Worm (Caenorhabditis elegans): ENCODE results near the gene skr-20.
"Not testable (repeated sequence)": the region's sequence is repeated elsewhere in the genome, so short reads cannot be mapped to it uniquely, and the experiment has no call there.

The skr-20 gene

DNA sequence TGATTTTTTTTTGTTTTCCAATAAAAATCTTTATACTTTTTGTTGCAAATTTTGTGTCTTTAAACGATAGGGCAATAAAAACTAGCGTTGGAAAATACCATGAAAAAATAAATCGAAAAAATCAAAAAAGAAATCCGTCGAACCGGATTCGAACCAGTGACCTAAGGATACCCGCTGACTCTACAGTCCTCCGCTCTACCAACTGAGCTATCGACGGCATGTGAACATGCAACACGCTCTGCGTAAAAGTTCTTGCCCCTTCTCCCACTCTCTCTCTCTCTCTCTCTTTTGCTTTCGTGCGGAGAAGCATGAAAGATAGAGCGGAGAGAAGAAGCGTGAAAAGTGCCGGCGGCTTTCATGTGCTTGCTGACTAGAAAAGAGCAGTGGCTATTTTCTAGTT is 41.2 kb upstream of the skr-20 start (continued):
- TF ChIP-seq unc-62 (GFP tag; optimal IDR thresholded peaks at IDR 0.05 in 1 of 2) = peak in 1 of 2 experiments; percentile 78
- TF ChIP-seq unc-62 (tag; optimal IDR thresholded peaks at IDR 0.05) = no peak
- peak; percentile 59; the same call in 1 of the 2 replicates for TF ChIP-seq ceh-20 (GFP tag; IDR thresholded peaks at IDR 0.05)
- TF ChIP-seq spr-3 (GFP tag; optimal IDR thresholded peaks at IDR 0.05) = peak; percentile 15
- peak; percentile 91 for TF ChIP-seq F44E2.7 (GFP tag; IDR thresholded peaks at IDR 0.05)
- 0 out of 2 replicates have a peak, but pooled peaks have one; percentile 58 for TF ChIP-seq daf-8 (GFP tag; IDR thresholded peaks at IDR 0.05)
- peak; percentile 70 for TF ChIP-seq nhr-102 (tag; optimal IDR thresholded peaks at IDR 0.05)

DNA sequence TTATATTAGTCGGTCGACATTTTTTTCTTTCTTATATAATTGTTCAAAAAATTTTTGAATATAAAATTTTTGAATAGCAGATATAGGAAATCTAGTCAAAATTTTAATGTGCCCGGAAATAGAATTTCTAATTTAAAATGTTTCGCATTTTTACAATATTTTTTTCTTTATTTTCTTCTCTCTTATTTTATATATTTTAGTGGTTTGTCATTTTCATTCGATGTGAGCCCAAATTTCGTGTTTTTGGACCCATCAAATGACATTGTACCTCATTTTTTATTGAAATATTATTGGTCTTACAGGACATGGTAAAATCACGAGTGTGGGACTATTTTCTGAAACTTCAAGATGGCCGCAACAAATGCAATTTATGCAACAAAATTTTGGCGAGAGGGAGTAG is 38.9 kb upstream of the skr-20 start, which contains the start of gene K09A11.1:
Gene K09A11.1 (plus strand): TSS at position 301 of the 400 bp plus-strand sequence.
- TF ChIP-seq lin-13 (GFP tag; optimal IDR thresholded peaks at IDR 0.05) (no peak), mxl-3 (GFP tag; optimal IDR thresholded peaks at IDR 0.05) (no peak), hif-1 (tag; optimal IDR thresholded peaks at IDR 0.05) (no peak), mep-1 (tag; optimal IDR thresholded peaks at IDR 0.05) (no peak), lin-15B (tag; optimal IDR thresholded peaks at IDR 0.05) (no peak), nhr-77 (tag; optimal IDR thresholded peaks at IDR 0.05) (no peak), egl-43 (GFP tag; IDR thresholded peaks at IDR 0.05) (no peak), T26A8.4 (GFP tag; IDR thresholded peaks at IDR 0.05) (no peak), zfp-2 (tag; optimal IDR thresholded peaks at IDR 0.05) (no peak), pha-4 (GFP tag; IDR thresholded peaks at IDR 0.05) (no peak), pha-4 (tag; optimal IDR thresholded peaks at IDR 0.05) (no peak)

DNA sequence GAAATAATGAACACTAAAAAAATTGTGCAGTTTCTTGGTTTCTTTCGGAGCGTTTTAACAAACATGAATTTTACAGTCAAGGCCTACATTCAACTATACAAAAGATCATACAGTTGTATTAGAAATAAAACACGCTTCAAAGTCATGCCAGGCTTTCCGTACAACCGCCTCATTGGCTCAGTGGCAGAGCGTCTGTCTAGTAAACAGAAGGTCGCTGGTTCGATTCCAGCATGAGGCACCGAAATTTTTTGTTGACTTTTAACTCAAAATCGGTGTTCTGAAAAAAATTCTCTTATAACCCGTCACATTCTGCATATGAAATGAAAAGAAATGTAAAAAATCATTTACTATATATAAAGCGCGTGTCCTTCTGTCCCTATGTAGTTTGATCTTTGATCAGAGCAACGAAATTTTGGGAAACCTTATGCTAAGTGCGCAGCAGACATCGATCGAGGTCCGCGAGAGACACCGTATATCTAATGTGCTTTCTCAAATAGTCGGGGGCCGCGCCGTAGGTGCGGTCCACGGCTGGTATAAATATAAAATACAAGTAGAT is 37.8 kb upstream of the skr-20 start:
- TF ChIP-seq nhr-48 (tag; optimal IDR thresholded peaks at IDR 0.05) (peak; percentile 27), mes-2 (tag; optimal IDR thresholded peaks at IDR 0.05; ENCODE audit: poor library complexity, severe bottlenecking) (peak; percentile 49), snpc-1.2 (GFP tag; IDR thresholded peaks at IDR 0.05) (peak; percentile 64; the same call in 1 of the 2 replicates), mep-1 (tag; optimal IDR thresholded peaks at IDR 0.05) (peak; percentile 6), lin-1 (GFP tag; IDR thresholded peaks at IDR 0.05) (0 out of 2 replicates have a peak, but pooled peaks have one; percentile 15), arid-1 (GFP tag; conservative IDR thresholded peaks at IDR 0.05) (0 out of 2 replicates have a peak, but pooled peaks have one; percentile 33), hlh-11 (tag; optimal IDR thresholded peaks at IDR 0.05) (peak; percentile 13), pqm-1 (tag; optimal IDR thresholded peaks at IDR 0.05) (peak; percentile 4), dmd-6 (GFP tag; IDR thresholded peaks at IDR 0.05) (peak; percentile 46), daf-16 (GFP tag; optimal IDR thresholded peaks at IDR 0.05) (peak in 1 of 2 experiments; percentile 51), daf-16 (tag; optimal IDR thresholded peaks at IDR 0.05) (peak; percentile 85), dve-1 (tag; optimal IDR thresholded peaks at IDR 0.05; ENCODE audit: insufficient read depth) (peak; percentile 59), lim-7 (GFP tag; IDR thresholded peaks at IDR 0.05) (peak; percentile 70), pha-4 (GFP tag; IDR thresholded peaks at IDR 0.05) (peak; percentile 57; the same call in 1 of the 2 replicates), lin-38 (GFP tag; IDR thresholded peaks at IDR 0.05) (peak; percentile 62), vab-7 (GFP tag; IDR thresholded peaks at IDR 0.05) (peak; percentile 55; the same call in 1 of the 2 replicates), tra-1 (GFP tag; IDR thresholded peaks at IDR 0.05) (peak; percentile 61; the same call in 1 of the 2 replicates)
- TF ChIP-seq pha-4 (tag; optimal IDR thresholded peaks at IDR 0.05) = not testable (repeated sequence)

DNA sequence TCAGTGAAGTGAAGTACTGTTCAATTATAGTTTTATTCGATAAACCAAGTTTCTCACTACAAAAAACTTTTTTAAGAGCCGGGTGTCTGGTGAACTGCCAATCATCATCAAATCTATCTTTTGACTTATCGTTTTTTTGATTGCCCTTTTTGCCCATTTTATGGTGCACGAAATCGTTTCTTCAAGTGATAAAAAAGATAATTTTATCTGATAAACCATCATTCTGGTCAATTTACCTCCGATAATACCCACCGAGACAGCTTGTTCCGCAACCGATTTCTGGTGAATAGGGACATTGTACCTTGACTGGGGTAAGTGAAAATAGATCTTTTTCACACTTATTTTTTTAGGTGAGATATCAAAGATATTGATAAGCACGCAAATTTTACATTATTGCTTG is 34.2 kb upstream of the skr-20 start, which contains the start of gene K08H2.10:
Gene K08H2.10 (plus strand): TSS at position 230 of the 400 bp plus-strand sequence.
- no peak for TF ChIP-seq dmd-9 (GFP tag; IDR thresholded peaks at IDR 0.05)
- no peak for TF ChIP-seq ces-1 (GFP tag; optimal IDR thresholded peaks at IDR 0.05)
- TF ChIP-seq attf-4 (tag; optimal IDR thresholded peaks at IDR 0.05) = no peak
- TF ChIP-seq pqm-1 (tag; optimal IDR thresholded peaks at IDR 0.05) = peak; percentile 88
- no peak for TF ChIP-seq ztf-11 (tag; optimal IDR thresholded peaks at IDR 0.05)
- TF ChIP-seq ztf-7 (tag; optimal IDR thresholded peaks at IDR 0.05) = no peak
- TF ChIP-seq ceh-20 (GFP tag; IDR thresholded peaks at IDR 0.05) = peak; percentile 72; the same call in 1 of the 2 replicates
- TF ChIP-seq unc-62 (GFP tag; optimal IDR thresholded peaks at IDR 0.05 in 1 of 2) = peak in 1 of 2 experiments; percentile 82
- TF ChIP-seq unc-62 (tag; optimal IDR thresholded peaks at IDR 0.05) = no peak
- TF ChIP-seq mep-1 (tag; optimal IDR thresholded peaks at IDR 0.05) = no peak
- TF ChIP-seq Y48G9A.11 (GFP tag; IDR thresholded peaks at IDR 0.05) = no peak
- peak; percentile 55 for TF ChIP-seq dve-1 (tag; optimal IDR thresholded peaks at IDR 0.05; ENCODE audit: insufficient read depth)
- peak in 1 of 2 experiments; percentile 28 for TF ChIP-seq daf-16 (GFP tag; optimal IDR thresholded peaks at IDR 0.05)
- peak; percentile 39 for TF ChIP-seq daf-16 (tag; optimal IDR thresholded peaks at IDR 0.05)
- peak; percentile 7 for TF ChIP-seq nhr-48 (tag; optimal IDR thresholded peaks at IDR 0.05)
- TF ChIP-seq php-3 (GFP tag; IDR thresholded peaks at IDR 0.05) = peak; percentile 100
- TF ChIP-seq nhr-77 (tag; optimal IDR thresholded peaks at IDR 0.05) = peak; percentile 35
- no peak for TF ChIP-seq set-16 (GFP tag; IDR thresholded peaks at IDR 0.05)
- TF ChIP-seq dmd-8 (GFP tag; IDR thresholded peaks at IDR 0.05) = no peak
- peak; percentile 81 for TF ChIP-seq hlh-11 (tag; optimal IDR thresholded peaks at IDR 0.05)
- TF ChIP-seq hmg-1.1 (GFP tag; IDR thresholded peaks at IDR 0.05) = 0 out of 2 replicates have a peak, but pooled peaks have one; percentile 16
- TF ChIP-seq zip-11 (GFP tag; IDR thresholded peaks at IDR 0.05) = no peak

All from whole organism, L4 larva.